Fruit fly (Drosophila melanogaster) whole organism, wandering third instar larva: ENCODE measurements around the gene Jhbp13.

ENCODE experiments used
- HLH106 ChIP-seq: fragments of 200-800 bp; optimal IDR thresholded peaks from 3 replicates; lab custom pipeline; 2019; ENCODE audit warnings: missing biosample characterization, mild to moderate bottlenecking, missing genetic modification characterization, moderate library complexity
- jim ChIP-seq: fragments of 175-275, 200-325 bp; sonication (Bioruptor generic); optimal IDR thresholded peaks from 2 replicates; lab custom pipeline; 2016; ENCODE audit warnings: missing biosample characterization, mild to moderate bottlenecking, missing genetic modification characterization

Gene Jhbp13

DNA sequence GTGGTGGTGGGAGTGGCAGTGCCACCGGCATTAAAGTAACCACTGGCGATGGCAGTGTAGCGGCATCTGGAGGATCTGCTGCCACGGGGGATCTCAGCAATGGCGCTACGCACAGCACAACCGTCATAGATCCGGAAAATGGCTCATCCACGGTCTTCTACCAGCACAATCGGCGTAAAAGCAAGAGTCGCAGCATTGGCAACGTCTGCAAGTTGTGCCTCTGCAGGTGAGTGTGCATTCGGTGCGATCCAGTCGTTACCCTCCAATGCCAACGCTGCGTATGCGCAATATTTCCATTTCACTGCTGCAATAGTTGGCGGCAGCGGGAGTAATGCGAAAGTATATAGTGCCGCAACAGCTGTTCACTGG, 51.3 kb downstream of the Jhbp13 start:
- TF ChIP-seq jim (GFP tag; lab: Kevin White, UChicago) (no peak), HLH106 (no peak)
